Worm (Caenorhabditis elegans) whole organism, L2 larva: ENCODE data around the gene K05F1.9.

Experiments
- R02D3.7 ChIP-seq: fragments of 150-350 bp; optimal IDR thresholded peaks from 2 replicates; lab custom pipeline; 2014; ENCODE audit warnings: missing biosample characterization, missing genetic modification characterization
- elt-3 ChIP-seq: sonication (generic microtip); optimal IDR thresholded peaks from 2 replicates; lab custom pipeline; 2017; ENCODE audit warnings: missing biosample characterization, missing genetic modification characterization
- lsy-2 ChIP-seq, 2 experiments: fragments of 150-350 bp in 1 of 2; sonication (generic microtip) in 1 of 2; optimal IDR thresholded peaks; 2 replicates each; lab custom pipeline; 2014 to 2017; ENCODE audit warnings: missing biosample characterization in 2 of 2, missing genetic modification characterization in 2 of 2
- nhr-11 ChIP-seq: fragments of 150-350 bp; optimal IDR thresholded peaks from 2 replicates; lab custom pipeline; 2014; ENCODE audit warnings: missing biosample characterization, missing genetic modification characterization
- skn-1 ChIP-seq: sonication (generic microtip); optimal IDR thresholded peaks from 2 replicates; lab custom pipeline; 2017; ENCODE audit warnings: missing biosample characterization, missing genetic modification characterization
- snpc-4 ChIP-seq: fragments of 150-350 bp; optimal IDR thresholded peaks from 2 replicates; lab custom pipeline; 2014; ENCODE audit warnings: missing biosample characterization, missing genetic modification characterization
- unc-39 ChIP-seq: fragments of 150-350 bp; optimal IDR thresholded peaks from 2 replicates; lab custom pipeline; 2014; ENCODE audit warnings: missing biosample characterization, missing genetic modification characterization
- ztf-11 ChIP-seq: sonication (generic microtip); optimal IDR thresholded peaks from 2 replicates; lab custom pipeline; 2017; ENCODE audit warnings: missing biosample characterization, missing genetic modification characterization

- no peak for TF ChIP-seq nhr-11 (tag; lab: Kevin White, UChicago)
- TF ChIP-seq skn-1 (tag; lab: Kevin White, UChicago), result no peak
- no peak for TF ChIP-seq unc-39
- no peak for TF ChIP-seq lsy-2 (tag; optimal IDR thresholded peaks at IDR 0.05; lab: Kevin White, UChicago)
- TF ChIP-seq snpc-4, result no peak
- TF ChIP-seq R02D3.7 (tag; lab: Kevin White, UChicago), result no peak
- TF ChIP-seq ztf-11 (tag; lab: Kevin White, UChicago), result no peak
- no peak for TF ChIP-seq elt-3 (tag; lab: Kevin White, UChicago)
Observed at ce11 chrII:5835146-5835545, 34.2 kb upstream of the K05F1.9 start.
